Worm (Caenorhabditis elegans): ENCODE results near the gene znf-706.

ce11 chrIV:9098942-9099341, 2.9 kb upstream of the znf-706 start, which contains the start of gene gldi-10:
- no peak for TF ChIP-seq ceh-40 (GFP tag; IDR thresholded peaks at IDR 0.05)
- no peak for TF ChIP-seq ztf-26 (tag; optimal IDR thresholded peaks at IDR 0.05)
- no peak for TF ChIP-seq F52B5.7 (tag; optimal IDR thresholded peaks at IDR 0.05)
- no peak for TF ChIP-seq akir-1 (GFP tag; optimal IDR thresholded peaks at IDR 0.05)
- no peak for TF ChIP-seq unc-62 (GFP tag; optimal IDR thresholded peaks at IDR 0.05)
- TF ChIP-seq unc-130 (GFP tag; optimal IDR thresholded peaks at IDR 0.05): no peak

Data from whole organism, young adult.